Worm (Caenorhabditis elegans): Measurements from ENCODE around the gene tbx-8.

tbx-8 gene

DNA sequence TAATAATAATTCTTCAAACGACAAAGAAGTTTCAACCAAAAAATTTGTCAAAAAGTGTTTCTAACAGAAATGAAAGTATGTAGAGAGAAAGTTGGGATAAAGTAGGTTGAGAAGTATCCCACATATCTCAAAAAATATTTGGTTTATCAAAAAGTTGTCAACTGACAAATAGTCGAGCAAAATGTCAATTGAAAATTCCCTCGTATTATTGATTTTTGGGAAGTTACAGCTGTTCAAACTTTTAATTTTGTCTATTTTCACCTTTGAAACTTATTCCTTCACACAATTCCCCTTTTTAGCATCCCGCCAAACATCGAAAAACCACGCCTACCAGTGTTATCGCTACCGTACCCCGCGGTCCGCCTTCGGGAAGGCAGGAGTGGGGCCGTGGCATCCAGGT lies at the start of gene tbx-8:
TSS of gene tbx-8 (plus strand) at position 301 of the 400 bp plus-strand sequence.
- no peak for TF ChIP-seq nhr-28 (tag; optimal IDR thresholded peaks at IDR 0.05)
- TF ChIP-seq elt-1 (tag; optimal IDR thresholded peaks at IDR 0.05): no peak
- no peak for TF ChIP-seq snpc-4 (tag; optimal IDR thresholded peaks at IDR 0.05)
- TF ChIP-seq R02D3.7 (tag; optimal IDR thresholded peaks at IDR 0.05): no peak
- no peak for TF ChIP-seq ceh-28 (tag; optimal IDR thresholded peaks at IDR 0.05)

- TF ChIP-seq unc-62 (GFP tag; optimal IDR thresholded peaks at IDR 0.05) (no peak), nfya-1 (tag; optimal IDR thresholded peaks at IDR 0.05; ENCODE audit: insufficient read depth) (no peak), lsy-12 (tag; optimal IDR thresholded peaks at IDR 0.05) (no peak), ZK546.5 (tag; optimal IDR thresholded peaks at IDR 0.05) (no peak), snpc-4 (tag; optimal IDR thresholded peaks at IDR 0.05) (no peak), lin-39 (tag; optimal IDR thresholded peaks at IDR 0.05) (no peak), daf-12 (tag; optimal IDR thresholded peaks at IDR 0.05) (no peak), tbx-2 (tag; optimal IDR thresholded peaks at IDR 0.05) (no peak)
These were observed 47.1 kb upstream of the tbx-8 start, which contains the start of gene vglu-3 for ce11 chrIII:10300078-10300477. Gene vglu-3, plus strand, starts transcription at chrIII:10300378.

DNA sequence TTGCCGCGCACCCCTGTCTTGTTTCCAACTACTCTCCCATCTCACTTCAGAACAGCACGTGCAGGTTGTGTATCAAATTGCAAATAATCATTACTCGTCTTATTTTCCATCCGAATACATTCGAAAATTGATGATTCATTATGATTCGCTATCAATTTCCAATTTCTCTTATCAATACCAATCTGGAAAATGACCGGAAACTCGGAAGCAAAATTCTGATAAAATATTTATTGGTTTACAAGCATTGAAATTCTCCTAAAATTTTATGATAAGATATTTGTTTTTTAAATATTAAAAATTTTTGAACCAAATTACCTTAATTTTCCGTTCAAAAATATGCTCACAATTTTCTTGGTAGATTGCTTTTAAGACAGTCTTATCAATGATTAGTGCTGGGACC lies 41.9 kb upstream of the tbx-8 start:
- no peak for TF ChIP-seq ceh-28 (tag; optimal IDR thresholded peaks at IDR 0.05)
- TF ChIP-seq pqm-1 (tag; optimal IDR thresholded peaks at IDR 0.05): peak; percentile 59
- no peak for TF ChIP-seq nhr-11 (tag; optimal IDR thresholded peaks at IDR 0.05)
- TF ChIP-seq unc-39 (tag; optimal IDR thresholded peaks at IDR 0.05): no peak
- TF ChIP-seq elt-2 (tag; optimal IDR thresholded peaks at IDR 0.05): peak; percentile 71
- no peak for TF ChIP-seq ZK546.5 (tag; optimal IDR thresholded peaks at IDR 0.05)
- TF ChIP-seq jun-1 (tag; optimal IDR thresholded peaks at IDR 0.05): peak; percentile 24
- no peak for TF ChIP-seq nhr-12 (tag; optimal IDR thresholded peaks at IDR 0.05)

ce11 chrIII:10306049-10306448 lies 41.1 kb upstream of the tbx-8 start, which contains the start of gene T07A5.1:
Gene T07A5.1, minus strand, starts transcription at chrIII:10306197.
- TF ChIP-seq elt-1 (tag; optimal IDR thresholded peaks at IDR 0.05) (peak; percentile 80), unc-39 (tag; optimal IDR thresholded peaks at IDR 0.05) (no peak), pqm-1 (tag; optimal IDR thresholded peaks at IDR 0.05) (no peak), nhr-12 (tag; optimal IDR thresholded peaks at IDR 0.05) (no peak), ceh-16 (tag; optimal IDR thresholded peaks at IDR 0.05) (no peak), fos-1 (tag; optimal IDR thresholded peaks at IDR 0.05) (no peak), nhr-25 (tag; optimal IDR thresholded peaks at IDR 0.05) (peak; percentile 53), elt-3 (tag; optimal IDR thresholded peaks at IDR 0.05) (no peak), lin-15B (tag; optimal IDR thresholded peaks at IDR 0.05) (no peak), nhr-23 (tag; optimal IDR thresholded peaks at IDR 0.05) (no peak), elt-2 (tag; optimal IDR thresholded peaks at IDR 0.05) (no peak), nhr-11 (tag; optimal IDR thresholded peaks at IDR 0.05) (no peak), ceh-82 (tag; optimal IDR thresholded peaks at IDR 0.05) (no peak)

DNA sequence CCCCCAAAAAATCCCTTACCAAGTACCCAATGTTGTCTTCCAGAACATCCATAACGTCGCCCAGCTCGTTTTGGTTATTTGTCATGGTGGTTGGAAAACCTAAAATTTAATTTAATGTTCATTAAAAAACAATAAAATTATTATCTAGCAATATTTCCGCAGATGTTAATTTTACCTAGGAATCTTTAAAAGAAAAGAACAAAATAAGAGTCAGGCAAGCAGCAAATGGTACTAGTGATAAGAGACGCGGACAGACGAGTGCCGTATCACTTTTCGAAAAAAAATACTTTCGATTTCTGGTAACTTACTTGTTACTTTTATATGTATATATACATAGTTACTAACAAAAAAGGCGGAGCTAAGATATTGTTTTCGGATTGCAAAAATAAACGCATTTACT lies 36.1 kb upstream of the tbx-8 start, which contains the start of gene T07A5.7:
TSS of gene T07A5.7 (minus strand) at position 101 of the 400 bp plus-strand sequence.
- TF ChIP-seq aly-2 (tag; optimal IDR thresholded peaks at IDR 0.05) (no peak), pha-4 (tag; optimal IDR thresholded peaks at IDR 0.05) (no peak), pqm-1 (tag; optimal IDR thresholded peaks at IDR 0.05) (no peak), nhr-25 (tag; optimal IDR thresholded peaks at IDR 0.05) (no peak), nhr-76 (tag; optimal IDR thresholded peaks at IDR 0.05) (no peak), zag-1 (tag; optimal IDR thresholded peaks at IDR 0.05) (no peak), nhr-43 (tag; optimal IDR thresholded peaks at IDR 0.05; ENCODE audit: poor library complexity, severe bottlenecking) (no peak), egl-27 (tag; optimal IDR thresholded peaks at IDR 0.05) (no peak), elt-3 (tag; optimal IDR thresholded peaks at IDR 0.05) (no peak), snpc-4 (tag; optimal IDR thresholded peaks at IDR 0.05) (no peak), nhr-67 (tag; optimal IDR thresholded peaks at IDR 0.05) (no peak), skn-1 (tag; optimal IDR thresholded peaks at IDR 0.05) (no peak)

ce11 chrIII:10314234-10314633 lies 32.9 kb upstream of the tbx-8 start:
- TF ChIP-seq pha-4 (tag; optimal IDR thresholded peaks at IDR 0.05) (peak; percentile 16), unc-39 (tag; optimal IDR thresholded peaks at IDR 0.05) (no peak), lin-39 (tag; optimal IDR thresholded peaks at IDR 0.05) (no peak), egl-5 (tag; optimal IDR thresholded peaks at IDR 0.05) (no peak), nhr-237 (tag; optimal IDR thresholded peaks at IDR 0.05) (no peak), sea-2 (GFP tag; optimal IDR thresholded peaks at IDR 0.05) (no peak), hmg-11 (tag; optimal IDR thresholded peaks at IDR 0.05) (no peak), ceh-82 (tag; optimal IDR thresholded peaks at IDR 0.05) (no peak), nhr-23 (tag; optimal IDR thresholded peaks at IDR 0.05) (no peak), R02D3.7 (tag; optimal IDR thresholded peaks at IDR 0.05) (no peak), elt-2 (tag; optimal IDR thresholded peaks at IDR 0.05) (peak; percentile 70), nhr-77 (tag; optimal IDR thresholded peaks at IDR 0.05) (no peak)
